Fruit fly (Drosophila melanogaster): ENCODE data around the gene Svil.

The Svil gene

dm6 chr3L:2417399-2418040, 40.1 kb downstream of the Svil start:
- TF ChIP-seq OdsH (GFP tag; optimal IDR thresholded peaks at IDR 0.05) (peak; percentile 91), tai (GFP tag; optimal IDR thresholded peaks at IDR 0.05) (peak; percentile 32), Mio (GFP tag; optimal IDR thresholded peaks at IDR 0.05) (no peak), dsf (GFP tag; optimal IDR thresholded peaks at IDR 0.05; ENCODE audit: borderline replicate concordance) (peak; percentile 42), ey (GFP tag; optimal IDR thresholded peaks at IDR 0.05) (peak; percentile 75), psq (GFP tag; optimal IDR thresholded peaks at IDR 0.05) (peak; percentile 93), woc (GFP tag; optimal IDR thresholded peaks at IDR 0.05) (peak; percentile 36), fru (GFP tag; optimal IDR thresholded peaks at IDR 0.05) (peak; percentile 89), sv (GFP tag; optimal IDR thresholded peaks at IDR 0.05) (peak; percentile 7), dl (GFP tag; optimal IDR thresholded peaks at IDR 0.05; ENCODE audit: insufficient read depth in 1 of 2, partially characterized antibody in 2 of 2) (no peak), Myc (optimal IDR thresholded peaks at IDR 0.05) (no peak), HLH106 (tag; optimal IDR thresholded peaks at IDR 0.05) (peak; percentile 90), CrebA (GFP tag; optimal IDR thresholded peaks at IDR 0.05; ENCODE audit: borderline replicate concordance) (no peak), sage (GFP tag; optimal IDR thresholded peaks at IDR 0.05) (peak; percentile 18), Hr78 (GFP tag; optimal IDR thresholded peaks at IDR 0.05) (no peak), brk (GFP tag; optimal IDR thresholded peaks at IDR 0.05) (peak; percentile 76), rgr (GFP tag; optimal IDR thresholded peaks at IDR 0.05) (peak; percentile 87), Vsx2 (GFP tag; optimal IDR thresholded peaks at IDR 0.05; ENCODE audit: partially characterized antibody) (no peak), Jra (GFP tag; optimal IDR thresholded peaks at IDR 0.05) (peak; percentile 51), N (GFP tag; optimal IDR thresholded peaks at IDR 0.05) (no peak), h (GFP tag; optimal IDR thresholded peaks at IDR 0.05) (peak; percentile 93), Sp1 (GFP tag; optimal IDR thresholded peaks at IDR 0.05) (peak; percentile 96), Abd-B (GFP tag; optimal IDR thresholded peaks at IDR 0.05) (no peak), Hr83 (GFP tag; optimal IDR thresholded peaks at IDR 0.05; ENCODE audit: poor library complexity, severe bottlenecking) (peak; percentile 43), GATAd (GFP tag; optimal IDR thresholded peaks at IDR 0.05) (no peak), foxo (GFP tag; optimal IDR thresholded peaks at IDR 0.05) (peak in 1 of 2 experiments; percentile 93), dmrt93B (GFP tag; optimal IDR thresholded peaks at IDR 0.05) (peak; percentile 86), CG9705 (GFP tag; optimal IDR thresholded peaks at IDR 0.05) (peak; percentile 83), Rel (GFP tag; optimal IDR thresholded peaks at IDR 0.05) (peak; percentile 70), Rel (tag; optimal IDR thresholded peaks at IDR 0.05) (peak; percentile 23), Dfd (GFP tag; optimal IDR thresholded peaks at IDR 0.05) (peak; percentile 89), lola (GFP tag; optimal IDR thresholded peaks at IDR 0.05) (no peak), CG32264 (GFP tag; optimal IDR thresholded peaks at IDR 0.05) (peak; percentile 4), pan (optimal IDR thresholded peaks at IDR 0.05) (no peak), br (GFP tag; optimal IDR thresholded peaks at IDR 0.05) (peak; percentile 85), Dif (GFP tag; optimal IDR thresholded peaks at IDR 0.05; ENCODE audit: partially characterized antibody) (peak; percentile 42), usp (GFP tag; optimal IDR thresholded peaks at IDR 0.05) (no peak), Hnf4 (GFP tag; optimal IDR thresholded peaks at IDR 0.05) (peak; percentile 64), jim (GFP tag; optimal IDR thresholded peaks at IDR 0.05) (no peak)

- peak; percentile 75 for TF ChIP-seq rgr (GFP tag; optimal IDR thresholded peaks at IDR 0.05)
- no peak for TF ChIP-seq Dif (GFP tag; optimal IDR thresholded peaks at IDR 0.05; ENCODE audit: partially characterized antibody)
- no peak for TF ChIP-seq N (GFP tag; optimal IDR thresholded peaks at IDR 0.05)
- peak; percentile 98 for TF ChIP-seq h (GFP tag; optimal IDR thresholded peaks at IDR 0.05)
- peak; percentile 41 for TF ChIP-seq Hr83 (GFP tag; optimal IDR thresholded peaks at IDR 0.05; ENCODE audit: poor library complexity, severe bottlenecking)
- no peak for TF ChIP-seq Dfd (GFP tag; optimal IDR thresholded peaks at IDR 0.05)
- no peak for TF ChIP-seq Myc (optimal IDR thresholded peaks at IDR 0.05)
- TF ChIP-seq brk (GFP tag; optimal IDR thresholded peaks at IDR 0.05), result no peak
- TF ChIP-seq Hnf4 (GFP tag; optimal IDR thresholded peaks at IDR 0.05), result peak; percentile 71
- no peak for TF ChIP-seq GATAd (GFP tag; optimal IDR thresholded peaks at IDR 0.05)
- TF ChIP-seq OdsH (GFP tag; optimal IDR thresholded peaks at IDR 0.05), result peak; percentile 72
- TF ChIP-seq Sp1 (GFP tag; optimal IDR thresholded peaks at IDR 0.05), result peak; percentile 72
- peak; percentile 68 to 90 for TF ChIP-seq foxo (GFP tag; optimal IDR thresholded peaks at IDR 0.05)
- no peak for TF ChIP-seq Abd-B (GFP tag; optimal IDR thresholded peaks at IDR 0.05)
- TF ChIP-seq HLH106 (tag; optimal IDR thresholded peaks at IDR 0.05), result peak; percentile 75
- TF ChIP-seq sv (GFP tag; optimal IDR thresholded peaks at IDR 0.05), result peak; percentile 18
- peak; percentile 51 for TF ChIP-seq CG9705 (GFP tag; optimal IDR thresholded peaks at IDR 0.05)
- no peak for TF ChIP-seq Vsx2 (GFP tag; optimal IDR thresholded peaks at IDR 0.05; ENCODE audit: partially characterized antibody)
- TF ChIP-seq fru (GFP tag; optimal IDR thresholded peaks at IDR 0.05), result peak; percentile 86
- peak; percentile 83 for TF ChIP-seq sage (GFP tag; optimal IDR thresholded peaks at IDR 0.05)
- TF ChIP-seq usp (GFP tag; optimal IDR thresholded peaks at IDR 0.05), result no peak
- peak; percentile 75 for TF ChIP-seq ey (GFP tag; optimal IDR thresholded peaks at IDR 0.05)
- TF ChIP-seq pan (optimal IDR thresholded peaks at IDR 0.05), result no peak
- TF ChIP-seq CG32264 (GFP tag; optimal IDR thresholded peaks at IDR 0.05), result peak; percentile 93
- no peak for TF ChIP-seq tai (GFP tag; optimal IDR thresholded peaks at IDR 0.05)
- no peak for TF ChIP-seq Hr78 (GFP tag; optimal IDR thresholded peaks at IDR 0.05)
- TF ChIP-seq dsf (GFP tag; optimal IDR thresholded peaks at IDR 0.05; ENCODE audit: borderline replicate concordance), result no peak
- peak; percentile 19 for TF ChIP-seq CrebA (GFP tag; optimal IDR thresholded peaks at IDR 0.05; ENCODE audit: borderline replicate concordance)
- TF ChIP-seq br (GFP tag; optimal IDR thresholded peaks at IDR 0.05), result peak; percentile 72
- peak; percentile 55 for TF ChIP-seq psq (GFP tag; optimal IDR thresholded peaks at IDR 0.05)
- TF ChIP-seq Mio (GFP tag; optimal IDR thresholded peaks at IDR 0.05), result no peak
- no peak for TF ChIP-seq dl (GFP tag; optimal IDR thresholded peaks at IDR 0.05; ENCODE audit: insufficient read depth in 1 of 2, partially characterized antibody in 2 of 2)
- peak; percentile 79 for TF ChIP-seq dmrt93B (GFP tag; optimal IDR thresholded peaks at IDR 0.05)
- no peak for TF ChIP-seq lola (GFP tag; optimal IDR thresholded peaks at IDR 0.05)
- peak; percentile 55 for TF ChIP-seq Jra (GFP tag; optimal IDR thresholded peaks at IDR 0.05)
- TF ChIP-seq jim (GFP tag; optimal IDR thresholded peaks at IDR 0.05), result no peak
- peak; percentile 60 for TF ChIP-seq Rel (GFP tag; optimal IDR thresholded peaks at IDR 0.05)
- TF ChIP-seq Rel (tag; optimal IDR thresholded peaks at IDR 0.05), result no peak
- peak; percentile 89 for TF ChIP-seq woc (GFP tag; optimal IDR thresholded peaks at IDR 0.05)
These were observed 41.3 kb downstream of the Svil start for dm6 chr3L:2418769-2419168.
